Fruit fly (Drosophila melanogaster) whole organism, embryonic: ENCODE measurements around the gene Cralbp.

ENCODE experiments used
- Adf1 ChIP-seq: fragments of 200-800 bp; sonication (Bioruptor generic); IDR thresholded peaks from 2 replicates; pipeline ENCODE4 v1.3.6; 2022; ENCODE audit warnings: missing biosample characterization, missing genetic modification characterization
- B-H2 ChIP-seq: fragments of 200-800 bp; sonication (Bioruptor generic); optimal IDR thresholded peaks from 2 replicates; lab custom pipeline; 2018; ENCODE audit warnings: missing biosample characterization, mild to moderate bottlenecking, missing genetic modification characterization
- CG10654 ChIP-seq: fragments of 200-800 bp; sonication (Bioruptor generic); optimal IDR thresholded peaks from 2 replicates; lab custom pipeline; 2016; ENCODE audit warnings: missing biosample characterization, missing genetic modification characterization
- CG11695 ChIP-seq: fragments of 200-800 bp; sonication (Bioruptor generic); IDR thresholded peaks from 3 replicates; pipeline ENCODE4 v1.3.6; 2022; ENCODE audit warnings: missing biosample characterization, missing genetic modification characterization
- CG12071 ChIP-seq: fragments of 200-800 bp; sonication (Bioruptor generic); optimal IDR thresholded peaks from 3 replicates; lab custom pipeline; 2018; ENCODE audit warnings: missing biosample characterization, mild to moderate bottlenecking, missing genetic modification characterization
- CG12659 ChIP-seq: fragments of 200-800 bp; sonication (Bioruptor generic); optimal IDR thresholded peaks from 3 replicates; lab custom pipeline; 2017; ENCODE audit warnings: mild to moderate bottlenecking, missing biosample characterization, missing genetic modification reagents, missing genetic modification characterization
- CG12769 ChIP-seq: fragments of 200-800 bp; sonication (Bioruptor generic); optimal IDR thresholded peaks from 2 replicates; lab custom pipeline; 2019; ENCODE audit warnings: missing biosample characterization, mild to moderate bottlenecking, missing genetic modification characterization, moderate library complexity
- CG13424 ChIP-seq: fragments of 200-800 bp; sonication (Bioruptor generic); optimal IDR thresholded peaks from 2 replicates; lab custom pipeline; 2019; ENCODE audit warnings: missing biosample characterization, mild to moderate bottlenecking, missing genetic modification characterization, moderate library complexity
- CG13894 ChIP-seq: fragments of 200-800 bp; sonication (Bioruptor generic); optimal IDR thresholded peaks from 3 replicates; lab custom pipeline; 2018; ENCODE audit warnings: missing biosample characterization, mild to moderate bottlenecking, missing genetic modification characterization, moderate library complexity
- CG17568 ChIP-seq: fragments of 200-800 bp; sonication (Bioruptor generic); optimal IDR thresholded peaks from 2 replicates; lab custom pipeline; 2018; ENCODE audit warnings: missing biosample characterization, mild to moderate bottlenecking, missing genetic modification characterization, moderate library complexity
- CG17612 ChIP-seq: fragments of 200-800 bp; sonication (Bioruptor generic); IDR thresholded peaks from 2 replicates; pipeline ENCODE4 v1.3.6; 2022; ENCODE audit warnings: missing biosample characterization, missing genetic modification characterization
- CG18599 ChIP-seq: fragments of 200-800 bp; sonication (Bioruptor generic); optimal IDR thresholded peaks from 3 replicates; lab custom pipeline; 2017; ENCODE audit warnings: missing biosample characterization, missing genetic modification characterization, mild to moderate bottlenecking, moderate library complexity, missing genetic modification reagents
- CG30020 ChIP-seq: fragments of 200-800 bp; optimal IDR thresholded peaks from 2 replicates; lab custom pipeline; 2019; ENCODE audit warnings: missing biosample characterization, mild to moderate bottlenecking, missing genetic modification characterization, moderate library complexity
- CG30431 ChIP-seq: fragments of 200-800 bp; sonication (Bioruptor generic); optimal IDR thresholded peaks from 2 replicates; lab custom pipeline; 2017; ENCODE audit warnings: missing biosample characterization, missing genetic modification characterization
- CG31224 ChIP-seq: fragments of 200-800 bp; sonication (Bioruptor generic); IDR thresholded peaks from 2 replicates; pipeline ENCODE4 v1.3.6; 2022; ENCODE audit warnings: missing biosample characterization, missing genetic modification characterization
- CG4282 ChIP-seq: fragments of 200-800 bp; sonication (Bioruptor generic); optimal IDR thresholded peaks from 2 replicates; lab custom pipeline; 2016; ENCODE audit warnings: missing biosample characterization, missing genetic modification characterization
- CG4404 ChIP-seq: fragments of 200-800 bp; sonication (Bioruptor generic); IDR thresholded peaks from 2 replicates; pipeline ENCODE4 v1.3.6; 2022; ENCODE audit warnings: missing biosample characterization, missing genetic modification characterization
- CG4617 ChIP-seq: fragments of 200-800 bp; sonication (Bioruptor generic); optimal IDR thresholded peaks from 3 replicates; lab custom pipeline; 2016; ENCODE audit warnings: missing biosample characterization, missing genetic modification characterization, borderline replicate concordance
- CG6654 ChIP-seq: fragments of 200-800 bp; sonication (Bioruptor generic); optimal IDR thresholded peaks from 2 replicates; lab custom pipeline; 2017; ENCODE audit warnings: missing biosample characterization, mild to moderate bottlenecking, missing genetic modification characterization
- CG6765 ChIP-seq: fragments of 200-800 bp; sonication (Bioruptor generic); optimal IDR thresholded peaks from 3 replicates; lab custom pipeline; 2017; ENCODE audit warnings: missing biosample characterization, mild to moderate bottlenecking, missing genetic modification characterization
- CG6813 ChIP-seq: fragments of 200-800 bp; sonication (Bioruptor generic); optimal IDR thresholded peaks from 2 replicates; lab custom pipeline; 2017; ENCODE audit warnings: missing biosample characterization, missing genetic modification characterization, mild to moderate bottlenecking, moderate library complexity, missing genetic modification reagents
- CG8924 ChIP-seq: fragments of 200-800 bp; optimal IDR thresholded peaks from 3 replicates; lab custom pipeline; 2019; ENCODE audit warnings: missing biosample characterization, mild to moderate bottlenecking, missing genetic modification characterization, moderate library complexity
- CG9797 ChIP-seq: fragments of 200-800 bp; sonication (Bioruptor generic); optimal IDR thresholded peaks from 3 replicates; lab custom pipeline; 2018; ENCODE audit warnings: missing biosample characterization, mild to moderate bottlenecking, missing genetic modification characterization
- D ChIP-seq, 2 experiments: fragments of 200-800 bp in 1 of 2; fragments of >200 bp in 1 of 2; sonication (Bioruptor generic) in 1 of 2; optimal IDR thresholded peaks; 2 replicates in 1 of 2; 3 replicates in 1 of 2; lab custom pipeline; 2017; ENCODE audit warnings: mild to moderate bottlenecking in 1 of 2, missing biosample characterization in 1 of 2, missing genetic modification characterization in 1 of 2, missing genetic modification reagents in 1 of 2
- Dref ChIP-seq: fragments of 200-800 bp; sonication (Bioruptor generic); IDR thresholded peaks from 2 replicates; pipeline ENCODE4 v1.3.6; 2022; ENCODE audit warnings: missing biosample characterization, missing genetic modification characterization
- Fer1 ChIP-seq: fragments of 200-800 bp; sonication (Bioruptor generic); optimal IDR thresholded peaks from 2 replicates; lab custom pipeline; 2017; ENCODE audit warnings: missing biosample characterization, mild to moderate bottlenecking, missing genetic modification characterization
- HmgD ChIP-seq: fragments of 200-800 bp; sonication (Bioruptor generic); optimal IDR thresholded peaks from 3 replicates; lab custom pipeline; 2016; ENCODE audit warnings: missing biosample characterization, missing genetic modification characterization
- MTF-1 ChIP-seq: fragments of 200-800 bp; sonication (Bioruptor generic); optimal IDR thresholded peaks from 2 replicates; lab custom pipeline; 2018; ENCODE audit warnings: missing biosample characterization, mild to moderate bottlenecking, missing genetic modification characterization, borderline replicate concordance
- Med ChIP-seq: fragments of 200-800 bp; sonication (Bioruptor generic); peaks from one replicate; lab custom pipeline; 2016; ENCODE audit warnings: missing biosample characterization, missing genetic modification characterization, mild to moderate bottlenecking, inconsistent platforms, moderate library complexity
- Myb ChIP-seq: fragments of 200-800 bp; sonication (Bioruptor generic); optimal IDR thresholded peaks from 2 replicates; lab custom pipeline; 2016; ENCODE audit warnings: missing biosample characterization, missing genetic modification characterization
- Nf-YA ChIP-seq: fragments of 200-800 bp; sonication (Bioruptor generic); IDR thresholded peaks from 2 replicates; pipeline ENCODE4 v1.3.6; 2022; ENCODE audit warnings: missing biosample characterization, missing genetic modification characterization
- Taf1 ChIP-seq: fragments of 200-800 bp; sonication (Bioruptor generic); IDR thresholded peaks from 2 replicates; pipeline ENCODE4 v1.3.6; 2022; ENCODE audit warnings: missing biosample characterization, missing genetic modification characterization
- YL-1 ChIP-seq: fragments of 200-800 bp; sonication (Bioruptor generic); optimal IDR thresholded peaks from 3 replicates; lab custom pipeline; 2017; ENCODE audit warnings: missing biosample characterization, mild to moderate bottlenecking, missing genetic modification characterization
- ase ChIP-seq: fragments of 200-800 bp; sonication (Bioruptor generic); IDR thresholded peaks from 3 replicates; pipeline ENCODE4 v1.3.6; 2022; ENCODE audit warnings: missing biosample characterization, missing genetic modification characterization
- ato ChIP-seq: fragments of 200-800 bp; sonication (Bioruptor generic); IDR thresholded peaks from 2 replicates; pipeline ENCODE4 v1.3.6; 2022; ENCODE audit warnings: missing biosample characterization, missing genetic modification characterization; ENCODE audit not compliant: partially characterized antibody
- bbx ChIP-seq: fragments of 200-800 bp; sonication (Bioruptor generic); IDR thresholded peaks from 2 replicates; pipeline ENCODE4 v1.3.6; 2022; ENCODE audit warnings: missing biosample characterization, missing genetic modification characterization; ENCODE audit not compliant: partially characterized antibody
- corto ChIP-seq: fragments of 200-800 bp; sonication (Bioruptor generic); optimal IDR thresholded peaks from 2 replicates; lab custom pipeline; 2016; ENCODE audit warnings: missing biosample characterization, mild to moderate bottlenecking, missing genetic modification characterization, moderate library complexity
- crc ChIP-seq: fragments of 200-800 bp; sonication (Bioruptor generic); optimal IDR thresholded peaks from 2 replicates; lab custom pipeline; 2016; ENCODE audit warnings: missing biosample characterization, missing genetic modification characterization
- dan ChIP-seq: fragments of 200-800 bp; sonication (Bioruptor generic); IDR thresholded peaks from 2 replicates; pipeline ENCODE4 v1.3.6; 2022; ENCODE audit warnings: missing biosample characterization, missing genetic modification characterization
- fd64A ChIP-seq: fragments of 200-800 bp; sonication (Bioruptor generic); optimal IDR thresholded peaks from 3 replicates; lab custom pipeline; 2018; ENCODE audit warnings: missing biosample characterization, mild to moderate bottlenecking, missing genetic modification characterization
- fd96Cb ChIP-seq: fragments of 200-800 bp; sonication (Bioruptor generic); optimal IDR thresholded peaks from 2 replicates; lab custom pipeline; 2018; ENCODE audit warnings: missing biosample characterization, mild to moderate bottlenecking, missing genetic modification characterization, moderate library complexity
- jigr1 ChIP-seq: fragments of 200-800 bp; sonication (Bioruptor generic); IDR thresholded peaks from 3 replicates; pipeline ENCODE4 v1.3.6; 2022; ENCODE audit warnings: missing biosample characterization, missing genetic modification characterization
- knrl ChIP-seq: fragments of 200-800 bp; sonication (Bioruptor generic); IDR thresholded peaks from 3 replicates; pipeline ENCODE4 v1.3.6; 2022; ENCODE audit warnings: missing biosample characterization, missing genetic modification characterization; ENCODE audit not compliant: partially characterized antibody
- pita ChIP-seq: fragments of 200-800 bp; sonication (Bioruptor generic); optimal IDR thresholded peaks from 2 replicates; lab custom pipeline; 2017; ENCODE audit warnings: missing biosample characterization, mild to moderate bottlenecking, missing genetic modification characterization
- ranshi ChIP-seq: fragments of 200-800 bp; sonication (Bioruptor generic); IDR thresholded peaks from 2 replicates; pipeline ENCODE4 v1.3.6; 2022; ENCODE audit warnings: missing biosample characterization, missing genetic modification characterization
- repo ChIP-seq: fragments of 200-800 bp; sonication (Bioruptor generic); optimal IDR thresholded peaks from 2 replicates; lab custom pipeline; 2016; ENCODE audit warnings: missing biosample characterization, missing genetic modification characterization
- sens ChIP-seq: fragments of 200-800 bp; sonication (Bioruptor generic); peaks from one replicate; lab custom pipeline; 2016; ENCODE audit warnings: missing biosample characterization, missing genetic modification characterization
- sima ChIP-seq: fragments of 200-800 bp; sonication (Bioruptor generic); optimal IDR thresholded peaks from 2 replicates; lab custom pipeline; 2016; ENCODE audit warnings: missing biosample characterization, missing genetic modification characterization
- unc-4 ChIP-seq: fragments of 200-800 bp; sonication (Bioruptor generic); IDR thresholded peaks from 2 replicates; pipeline ENCODE4 v1.3.6; 2022; ENCODE audit warnings: missing biosample characterization, missing genetic modification characterization; ENCODE audit not compliant: partially characterized antibody

The Cralbp gene

dm6 chr3L:5752903-5753604 is 33.5 kb downstream of the Cralbp start, which contains the start of gene Usp47 (continued):
- TF ChIP-seq fd64A (GFP tag; lab: Kevin White, UChicago) (no peak), YL-1 (peak; percentile 72), CG17568 (GFP tag; lab: Kevin White, UChicago) (no peak), CG13894 (tag; lab: Kevin White, UChicago) (peak; percentile 29), repo (GFP tag; lab: Kevin White, UChicago) (peak; percentile 21), fd96Cb (tag; lab: Kevin White, UChicago) (no peak), Dref (GFP tag; lab: Robert Waterston, UW) (peak; percentile 39; the same call in 1 of the 2 replicates), D (optimal IDR thresholded peaks at IDR 0.05; lab: Kevin White, UChicago) (peak; percentile 58), D (GFP tag; optimal IDR thresholded peaks at IDR 0.05; lab: Kevin White, UChicago) (no peak), CG6765 (GFP tag; lab: Kevin White, UChicago) (no peak), CG4282 (GFP tag; lab: Kevin White, UChicago) (no peak), Nf-YA (GFP tag; lab: Robert Waterston, UW) (no peak), Adf1 (no peak; the same call in 1 of the 2 replicates), CG31224 (GFP tag; lab: Robert Waterston, UW) (no peak), B-H2 (no peak), bbx (GFP tag; lab: Robert Waterston, UW) (no peak; the same call in 1 of the 2 replicates), CG18599 (GFP tag; lab: Kevin White, UChicago) (no peak), unc-4 (GFP tag; lab: Robert Waterston, UW) (no peak; the same call in 1 of the 2 replicates), CG4404 (GFP tag; lab: Robert Waterston, UW) (no peak), corto (GFP tag; lab: Kevin White, UChicago) (no peak), jigr1 (GFP tag; lab: Robert Waterston, UW) (no peak), CG4617 (GFP tag; lab: Kevin White, UChicago) (peak; percentile 96), ranshi (no peak), Myb (GFP tag; lab: Kevin White, UChicago) (peak; percentile 82), CG11695 (no peak), ato (GFP tag; lab: Robert Waterston, UW) (no peak), CG10654 (no peak), CG8924 (tag; lab: Kevin White, UChicago) (peak; percentile 11), Fer1 (GFP tag; lab: Kevin White, UChicago) (peak; percentile 58), CG9797 (GFP tag; lab: Kevin White, UChicago) (peak; percentile 74), CG30431 (no peak), pita (GFP tag; lab: Kevin White, UChicago) (no peak), CG17612 (GFP tag; lab: Robert Waterston, UW) (no peak), sens (GFP tag; lab: Kevin White, UChicago) (no peak), CG12769 (tag; lab: Kevin White, UChicago) (no peak), CG12071 (peak; percentile 16), crc (GFP tag; lab: Kevin White, UChicago) (no peak), CG6813 (GFP tag; lab: Kevin White, UChicago) (no peak), knrl (GFP tag; lab: Robert Waterston, UW) (no peak), MTF-1 (GFP tag; lab: Kevin White, UChicago) (no peak), CG6654 (GFP tag; lab: Kevin White, UChicago) (no peak), sima (no peak), dan (no peak), HmgD (GFP tag; lab: Kevin White, UChicago) (peak; percentile 66), Taf1 (GFP tag; lab: Robert Waterston, UW) (no peak), CG12659 (GFP tag; lab: Kevin White, UChicago) (peak; percentile 38), CG30020 (tag; lab: Kevin White, UChicago) (no peak), Med (GFP tag; lab: Kevin White, UChicago) (peak; percentile 88), ase (GFP tag; lab: Robert Waterston, UW) (no peak), CG13424 (tag; lab: Kevin White, UChicago) (no peak)
